Worm (Caenorhabditis elegans) whole organism, early embryonic: ENCODE results near the gene lmp-2.

Source experiments
- B0310.2 ChIP-seq: sonication (generic microtip); optimal IDR thresholded peaks from 2 replicates; lab custom pipeline; 2016; ENCODE audit warnings: mild to moderate bottlenecking, missing genetic modification characterization, missing compliant biosample characterization
- ceh-36 ChIP-seq: sonication (generic microtip); optimal IDR thresholded peaks from 2 replicates; lab custom pipeline; 2016; ENCODE audit warnings: missing genetic modification characterization, inconsistent platforms, missing compliant biosample characterization
- ets-7 ChIP-seq: sonication (generic microtip); optimal IDR thresholded peaks from 2 replicates; lab custom pipeline; 2016; ENCODE audit warnings: missing genotype, missing genetic modification characterization, missing compliant biosample characterization
- tbx-11 ChIP-seq: fragments of 200-800 bp; sonication (Bioruptor generic); IDR thresholded peaks from 2 replicates; pipeline ENCODE4 v1.3.6; 2022; ENCODE audit warnings: missing genetic modification characterization, missing compliant biosample characterization

DNA sequence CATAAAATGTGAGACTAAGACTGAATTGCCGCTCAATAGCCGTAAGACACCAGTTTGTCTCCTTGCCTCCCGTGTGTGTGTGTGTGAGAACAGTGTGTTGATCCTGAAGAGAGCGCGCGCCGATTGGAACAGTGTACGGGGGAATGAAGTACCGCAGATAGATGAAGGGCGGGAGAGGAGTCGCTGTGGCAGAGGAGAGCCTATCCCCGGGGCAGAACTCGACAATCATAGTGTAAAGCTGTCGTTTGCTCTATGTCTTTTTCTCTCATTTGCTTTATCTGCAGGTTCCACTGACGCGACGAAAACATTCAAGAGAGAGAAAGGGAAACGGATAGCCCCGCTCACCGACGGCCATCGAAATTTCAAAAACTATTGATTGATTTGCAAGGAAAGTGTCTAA is 43.5 kb upstream of the lmp-2 start:
- no peak for TF ChIP-seq ceh-36 (tag; lab: Kevin White, UChicago)
- TF ChIP-seq B0310.2 (tag; lab: Kevin White, UChicago), result no peak
- TF ChIP-seq ets-7, result no peak
- TF ChIP-seq tbx-11 (GFP tag; lab: Robert Waterston, UW), result no peak
